Fruit fly (Drosophila melanogaster) S2 (cell line): Measurements from ENCODE around the gene CG31810.

Experiments
- CG8478 ChIP-seq: fragments of >200 bp; optimal IDR thresholded peaks from 2 replicates; lab custom pipeline; 2018
- CTCF ChIP-seq, 2 experiments: fragments of >200 bp; optimal IDR thresholded peaks; 2 replicates each; lab custom pipeline; 2018

CG31810 gene

DNA sequence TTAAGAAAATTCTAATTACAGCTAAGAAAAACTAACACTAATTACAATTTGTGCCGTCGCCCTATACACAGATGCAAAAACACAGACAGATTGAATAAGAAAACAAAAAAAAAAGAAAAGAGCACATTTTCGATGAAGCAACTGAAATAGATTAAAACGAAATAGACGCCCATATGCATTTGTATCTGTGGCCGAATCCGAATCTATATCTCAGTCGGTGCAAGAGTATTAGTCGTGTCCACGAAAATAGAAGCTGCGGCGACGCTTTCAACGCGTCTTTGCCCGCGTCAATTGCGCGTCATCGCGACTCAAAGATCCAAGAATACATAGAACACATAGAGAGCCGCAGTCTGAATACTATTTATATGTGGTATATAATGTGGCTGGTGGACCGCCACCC, 22.8 kb upstream of the CG31810 start:
- TF ChIP-seq CTCF (optimal IDR thresholded peaks at IDR 0.05; lab: Kevin White, UChicago) = no peak
- no peak for TF ChIP-seq CG8478

dm6 chr2L:16868897-16869324, 16.7 kb upstream of the CG31810 start:
- no peak for TF ChIP-seq CTCF (optimal IDR thresholded peaks at IDR 0.05; lab: Kevin White, UChicago)
- TF ChIP-seq CG8478 = no peak

DNA sequence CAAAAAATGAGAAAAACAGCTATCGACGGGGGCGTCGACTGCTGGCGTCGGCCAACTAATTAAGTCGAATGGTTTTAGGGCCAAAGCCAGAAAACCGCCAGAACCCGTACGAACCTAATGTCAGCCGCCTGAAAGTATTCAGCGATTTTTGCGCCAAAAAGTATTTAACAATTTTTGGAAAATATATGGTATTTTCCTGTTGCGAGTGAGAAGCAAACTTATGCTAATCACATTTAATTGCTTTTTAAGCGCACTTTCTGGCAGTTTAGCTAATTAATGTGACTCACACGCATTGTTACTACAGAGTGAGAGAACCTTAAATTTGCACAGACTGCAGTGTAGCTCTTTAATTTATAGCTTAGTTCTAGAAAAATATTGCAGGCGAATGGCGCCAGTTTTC, 10.4 kb upstream of the CG31810 start:
- no peak for TF ChIP-seq CTCF (optimal IDR thresholded peaks at IDR 0.05; lab: Kevin White, UChicago)
- TF ChIP-seq CG8478 = no peak

dm6 chr2L:16861126-16861525, 9.0 kb upstream of the CG31810 start, which contains the start of gene CG6012:
TSS of gene CG6012 (minus strand) at chr2L:16861489.
- no peak for TF ChIP-seq CG8478
- TF ChIP-seq CTCF (optimal IDR thresholded peaks at IDR 0.05; lab: Kevin White, UChicago) = no peak

- TF ChIP-seq CG8478 (no peak), CTCF (optimal IDR thresholded peaks at IDR 0.05; lab: Kevin White, UChicago) (no peak)
Observed at dm6 chr2L:16859566-16859965, 7.4 kb upstream of the CG31810 start.

dm6 chr2L:16859103-16859502, 6.9 kb upstream of the CG31810 start:
- TF ChIP-seq CTCF (optimal IDR thresholded peaks at IDR 0.05; lab: Kevin White, UChicago) (no peak), CG8478 (no peak)

DNA sequence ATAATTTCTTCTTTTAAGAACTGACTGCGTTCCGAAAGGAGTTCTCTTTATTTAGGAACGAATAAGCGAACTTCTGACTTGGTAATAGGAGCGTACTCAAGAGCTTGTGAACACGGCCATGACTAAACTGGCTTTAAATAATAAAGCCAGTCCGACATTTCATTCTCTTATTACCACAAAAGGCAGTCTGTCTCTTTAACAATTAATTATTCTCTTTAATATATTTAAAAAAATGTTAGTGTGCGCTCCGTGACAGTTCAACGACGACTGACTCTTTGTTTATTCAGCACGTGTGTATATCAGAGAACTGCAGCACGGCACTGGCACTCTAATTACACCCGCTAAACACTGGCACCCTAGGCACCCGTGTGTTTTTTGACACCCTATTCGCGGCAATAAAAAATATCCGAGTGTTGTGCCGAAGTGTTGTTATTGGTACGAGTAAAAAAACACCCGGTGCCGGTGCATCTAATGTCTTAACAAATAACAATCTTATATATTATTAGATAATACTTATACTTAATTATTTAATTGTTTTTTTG, 6.4 kb upstream of the CG31810 start, which contains the start of gene CG31809:
TSS of gene CG31809 (minus strand) at position 249 of the 542 bp plus-strand sequence.
- TF ChIP-seq CTCF (optimal IDR thresholded peaks at IDR 0.05; lab: Kevin White, UChicago) = no peak
- TF ChIP-seq CG8478 = no peak

DNA sequence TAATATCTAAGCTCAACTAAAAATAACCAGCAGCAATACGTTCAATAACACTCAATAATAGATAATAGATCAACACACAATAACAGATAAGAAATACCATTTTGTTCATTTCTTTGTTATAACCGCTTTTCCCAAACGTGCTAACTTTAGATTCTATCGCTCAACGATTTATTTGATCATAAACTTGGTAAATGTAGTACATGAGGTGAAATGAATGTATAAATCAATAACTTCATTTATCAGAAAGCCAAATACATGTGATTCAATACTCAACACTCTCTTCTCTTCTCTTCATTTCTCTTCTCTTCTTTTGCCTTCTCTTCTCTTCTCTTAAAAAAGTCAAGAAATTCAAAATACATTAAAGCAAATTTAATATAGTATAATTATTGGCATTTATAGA, 5.5 kb upstream of the CG31810 start:
- TF ChIP-seq CTCF (optimal IDR thresholded peaks at IDR 0.05; lab: Kevin White, UChicago) (no peak), CG8478 (no peak)

dm6 chr2L:16857131-16857530, 5.0 kb upstream of the CG31810 start:
- TF ChIP-seq CG8478 = no peak
- TF ChIP-seq CTCF (optimal IDR thresholded peaks at IDR 0.05; lab: Kevin White, UChicago) = no peak

DNA sequence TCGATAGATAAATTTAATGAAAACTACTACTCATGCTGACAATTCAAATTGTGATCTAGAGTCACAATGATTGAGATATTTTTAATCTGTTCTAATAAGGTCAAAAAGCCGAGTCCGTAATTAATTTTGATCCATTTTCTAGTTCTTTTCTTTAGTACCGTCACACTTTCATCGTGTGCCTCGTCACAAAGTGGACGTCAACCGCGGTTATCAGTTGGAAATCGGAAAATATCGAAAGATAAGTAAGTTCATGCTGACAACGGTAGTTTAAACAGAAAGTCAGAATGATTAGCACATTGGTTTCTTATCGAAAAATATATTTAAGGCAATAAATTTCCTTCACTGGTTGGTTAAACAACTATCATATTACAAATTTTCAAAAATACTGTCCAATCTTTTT, 1.7 kb downstream of the CG31810 start:
- TF ChIP-seq CG8478 = no peak
- TF ChIP-seq CTCF (optimal IDR thresholded peaks at IDR 0.05; lab: Kevin White, UChicago) = no peak

dm6 chr2L:16848670-16849069, 3.5 kb downstream of the CG31810 start, which contains the start of gene CG13284:
TSS of gene CG13284 (minus strand) at chr2L:16848716.
- TF ChIP-seq CG8478 (no peak), CTCF (optimal IDR thresholded peaks at IDR 0.05; lab: Kevin White, UChicago) (no peak)

dm6 chr2L:16847948-16848347, 4.2 kb downstream of the CG31810 start:
- TF ChIP-seq CTCF (optimal IDR thresholded peaks at IDR 0.05; lab: Kevin White, UChicago) (no peak), CG8478 (no peak)

DNA sequence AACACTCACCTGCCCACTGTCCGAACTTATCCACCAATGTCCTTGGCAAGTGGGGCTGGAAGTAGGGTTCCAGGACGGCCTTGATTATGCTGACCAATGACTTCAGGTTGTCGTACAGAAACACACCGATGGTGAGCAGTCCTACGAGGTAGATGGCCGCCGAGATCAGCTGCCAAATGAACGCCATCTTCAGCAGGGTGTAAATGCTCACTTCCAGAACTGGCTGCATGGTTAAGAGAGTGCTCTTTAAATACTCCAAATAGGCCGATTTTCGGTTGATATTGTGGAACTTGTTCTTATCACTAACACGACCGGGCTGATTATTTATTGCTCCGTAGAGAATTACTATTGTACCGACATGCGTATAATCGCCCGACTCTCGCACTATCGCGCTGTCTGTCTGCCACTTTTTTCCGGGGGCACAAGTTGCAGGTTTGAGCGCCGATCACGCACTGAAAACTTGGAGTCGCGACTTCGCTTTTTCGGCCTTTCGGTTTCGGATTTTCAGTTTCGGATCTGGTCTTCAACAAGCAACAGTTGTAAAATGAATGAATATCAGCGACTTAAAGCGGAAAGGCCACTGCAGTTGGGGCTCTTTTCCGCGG, 5.3 kb downstream of the CG31810 start:
- no peak for TF ChIP-seq CG8478
- no peak for TF ChIP-seq CTCF (optimal IDR thresholded peaks at IDR 0.05; lab: Kevin White, UChicago)

dm6 chr2L:16845179-16845578, 7.0 kb downstream of the CG31810 start:
- TF ChIP-seq CG8478 (no peak), CTCF (optimal IDR thresholded peaks at IDR 0.05; lab: Kevin White, UChicago) (no peak)

DNA sequence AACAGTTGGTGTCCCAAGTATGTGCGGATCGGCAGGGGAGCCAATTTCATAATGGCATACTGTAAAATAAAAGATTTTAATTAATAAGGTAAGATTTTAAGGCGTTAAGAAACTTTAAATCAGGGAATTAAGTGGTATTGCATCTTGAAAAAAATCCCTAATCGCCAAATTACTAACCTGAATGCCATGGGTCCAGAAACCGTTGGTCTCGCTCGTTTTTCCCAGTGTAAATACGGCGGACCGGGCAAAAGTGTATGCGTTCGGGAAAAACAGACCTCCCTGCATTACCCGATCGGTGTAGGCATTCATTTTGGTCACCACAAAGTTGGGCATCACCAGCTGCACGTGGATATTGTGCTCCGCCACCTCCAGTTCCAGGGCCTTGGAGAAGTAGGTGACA, 8.8 kb downstream of the CG31810 start:
- no peak for TF ChIP-seq CTCF (optimal IDR thresholded peaks at IDR 0.05; lab: Kevin White, UChicago)
- no peak for TF ChIP-seq CG8478

dm6 chr2L:16842505-16842904, 9.7 kb downstream of the CG31810 start:
- TF ChIP-seq CTCF (optimal IDR thresholded peaks at IDR 0.05; lab: Kevin White, UChicago) (no peak), CG8478 (no peak)

DNA sequence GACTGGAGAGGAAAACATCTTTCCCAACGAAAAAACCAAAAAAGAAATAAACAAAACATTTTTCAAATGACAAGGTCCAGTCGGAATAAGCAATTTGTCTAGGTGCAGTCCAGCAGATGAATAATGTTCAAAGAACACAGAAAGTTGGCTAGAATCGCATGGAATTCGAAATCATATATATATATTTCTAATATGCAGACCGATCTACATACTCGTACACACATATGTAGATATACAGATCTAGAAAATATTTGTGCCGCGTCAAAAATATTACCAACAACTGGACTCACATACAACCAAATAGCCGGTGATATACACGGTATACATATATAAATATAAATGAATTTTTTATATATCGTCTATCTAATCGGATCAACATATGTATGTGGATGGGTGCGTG, 12.5 kb downstream of the CG31810 start:
- no peak for TF ChIP-seq CTCF (optimal IDR thresholded peaks at IDR 0.05; lab: Kevin White, UChicago)
- TF ChIP-seq CG8478 = no peak
